Fruit fly (Drosophila melanogaster) Kc167 (cell line): ENCODE results near the gene Cpr78E.

Experiments used
- Sin3A ChIP-seq: fragments of >200 bp; optimal IDR thresholded peaks from 2 replicates; lab custom pipeline; 2018; ENCODE audit warnings: missing external identifiers
- h ChIP-seq: fragments of >200 bp; optimal IDR thresholded peaks from 3 replicates; lab custom pipeline; 2018; ENCODE audit warnings: missing external identifiers
- insv ChIP-seq: fragments of >200 bp; optimal IDR thresholded peaks from 3 replicates; lab custom pipeline; 2018; ENCODE audit warnings: missing external identifiers
- psq ChIP-seq: fragments of >200 bp; optimal IDR thresholded peaks from 2 replicates; lab custom pipeline; 2017; ENCODE audit warnings: missing external identifiers
- ttk ChIP-seq: sonication (Bioruptor generic); optimal IDR thresholded peaks from 2 replicates; lab custom pipeline; 2017; ENCODE audit warnings: missing external identifiers

- TF ChIP-seq h (lab: Kevin White, UChicago) (no peak), psq (no peak), insv (no peak), ttk (lab: Kevin White, UChicago) (no peak), Sin3A (lab: Kevin White, UChicago) (no peak)
Measured at dm6 chr3L:21634152-21634689, 32.6 kb downstream of the Cpr78E start, which contains the start of gene MED1.
